Fruit fly (Drosophila melanogaster): ENCODE results near the gene Mgat2.

Gene Mgat2

dm6 chr3R:30036609-30037008 lies 14.6 kb upstream of the Mgat2 start, which contains the start of gene ZIPIC (continued):
- TF ChIP-seq CG4707 (GFP tag; optimal IDR thresholded peaks at IDR 0.05) (no peak), Bdp1 (GFP tag; optimal IDR thresholded peaks at IDR 0.05) (no peak), pb (GFP tag; optimal IDR thresholded peaks at IDR 0.05) (no peak), Fer1 (GFP tag; optimal IDR thresholded peaks at IDR 0.05) (no peak), CG2116 (GFP tag; optimal IDR thresholded peaks at IDR 0.05) (peak; percentile 46), Bgb (GFP tag; IDR thresholded peaks at IDR 0.05; ENCODE audit: partially characterized antibody) (peak; percentile 46), nerfin-2 (GFP tag; IDR thresholded peaks at IDR 0.05; ENCODE audit: partially characterized antibody) (peak; percentile 48; the same call in 1 of the 2 replicates), CG4730 (GFP tag; IDR thresholded peaks at IDR 0.05) (no peak), Sox102F (GFP tag; optimal IDR thresholded peaks at IDR 0.05) (no peak), CG9876 (GFP tag; optimal IDR thresholded peaks at IDR 0.05) (no peak), Dll (GFP tag; IDR thresholded peaks at IDR 0.05; ENCODE audit: partially characterized antibody) (peak; percentile 53; the same call in 1 of the 4 replicates), Dp (GFP tag; optimal IDR thresholded peaks at IDR 0.05) (peak; percentile 80), YL-1 (GFP tag; optimal IDR thresholded peaks at IDR 0.05) (peak; percentile 70), luna (GFP tag; optimal IDR thresholded peaks at IDR 0.05) (no peak), lab (GFP tag; optimal IDR thresholded peaks at IDR 0.05) (no peak), CG33213 (GFP tag; optimal IDR thresholded peaks at IDR 0.05) (no peak), Optix (GFP tag; IDR thresholded peaks at IDR 0.05) (no peak), Scr (GFP tag; IDR thresholded peaks at IDR 0.05; ENCODE audit: partially characterized antibody) (peak; percentile 42; the same call in 1 of the 2 replicates), Hr51 (GFP tag; optimal IDR thresholded peaks at IDR 0.05) (no peak), Hmr (GFP tag; optimal IDR thresholded peaks at IDR 0.05) (no peak), corto (GFP tag; optimal IDR thresholded peaks at IDR 0.05) (no peak), vvl (GFP tag; IDR thresholded peaks at IDR 0.05) (no peak), CG6654 (GFP tag; optimal IDR thresholded peaks at IDR 0.05) (no peak), CG6791 (GFP tag; IDR thresholded peaks at IDR 0.05; ENCODE audit: partially characterized antibody) (peak; percentile 67), CG34224 (GFP tag; IDR thresholded peaks at IDR 0.05; ENCODE audit: partially characterized antibody) (peak; percentile 69), HmgZ (tag; optimal IDR thresholded peaks at IDR 0.05) (peak; percentile 18), trem (tag; optimal IDR thresholded peaks at IDR 0.05) (peak; percentile 49), Sin3A (optimal IDR thresholded peaks at IDR 0.05) (peak; percentile 56), chif (GFP tag; optimal IDR thresholded peaks at IDR 0.05) (no peak), CG1792 (GFP tag; optimal IDR thresholded peaks at IDR 0.05) (no peak), bigmax (GFP tag; optimal IDR thresholded peaks at IDR 0.05) (peak; percentile 30), Dad (GFP tag; optimal IDR thresholded peaks at IDR 0.05) (no peak), klu (GFP tag; IDR thresholded peaks at IDR 0.05) (no peak), CG12155 (GFP tag; optimal IDR thresholded peaks at IDR 0.05) (no peak), HLH4C (GFP tag; IDR thresholded peaks at IDR 0.05; ENCODE audit: partially characterized antibody) (peak; percentile 74), Doc3 (GFP tag; IDR thresholded peaks at IDR 0.05; ENCODE audit: partially characterized antibody) (no peak; the same call in 2 of the 3 replicates), ewg (GFP tag; optimal IDR thresholded peaks at IDR 0.05) (no peak)

- TF ChIP-seq Dad (GFP tag; optimal IDR thresholded peaks at IDR 0.05) (no peak), gcm (GFP tag; optimal IDR thresholded peaks at IDR 0.05) (peak; percentile 92)
Measured at dm6 chr3R:30032281-30032680, 10.3 kb upstream of the Mgat2 start.

dm6 chr3R:30030061-30030460 lies 8.0 kb upstream of the Mgat2 start:
- peak; percentile 96 for TF ChIP-seq Nf-YC (tag; optimal IDR thresholded peaks at IDR 0.05)
- no peak for TF ChIP-seq CG11723 (GFP tag; optimal IDR thresholded peaks at IDR 0.05)
- TF ChIP-seq chn (GFP tag; optimal IDR thresholded peaks at IDR 0.05), result no peak
- peak; percentile 59; the same call in 1 of the 2 replicates for TF ChIP-seq seq (GFP tag; IDR thresholded peaks at IDR 0.05)
- TF ChIP-seq danr (GFP tag; IDR thresholded peaks at IDR 0.05), result no peak
- TF ChIP-seq Pdp1 (GFP tag; optimal IDR thresholded peaks at IDR 0.05), result no peak
- TF ChIP-seq Elba2 (GFP tag; optimal IDR thresholded peaks at IDR 0.05), result no peak
- TF ChIP-seq Lhr (GFP tag; optimal IDR thresholded peaks at IDR 0.05), result no peak
- no peak for TF ChIP-seq Dek (tag; optimal IDR thresholded peaks at IDR 0.05)
- peak; percentile 96 for TF ChIP-seq Nf-YB (GFP tag; optimal IDR thresholded peaks at IDR 0.05)
- TF ChIP-seq ATbp (GFP tag; optimal IDR thresholded peaks at IDR 0.05), result no peak
- TF ChIP-seq ato (GFP tag; IDR thresholded peaks at IDR 0.05; ENCODE audit: partially characterized antibody), result no peak

Measured in whole organism, embryonic.